Fruit fly (Drosophila melanogaster) whole organism, embryonic: Measurements from ENCODE around the gene fred.

ENCODE experiments used
- Ada2b ChIP-seq: fragments of 200-800 bp; sonication (Bioruptor generic); IDR thresholded peaks from 2 replicates; pipeline ENCODE4 v1.3.6; 2022; ENCODE audit warnings: missing biosample characterization, missing genetic modification characterization
- Atf-2 ChIP-seq: fragments of 200-800 bp; sonication (Bioruptor generic); optimal IDR thresholded peaks from 2 replicates; lab custom pipeline; 2016; ENCODE audit warnings: missing biosample characterization, missing genetic modification characterization
- CG10979 ChIP-seq: fragments of 200-800 bp; sonication (Bioruptor generic); optimal IDR thresholded peaks from 2 replicates; lab custom pipeline; 2018; ENCODE audit warnings: missing biosample characterization, mild to moderate bottlenecking, missing genetic modification characterization, moderate library complexity
- CG11093 ChIP-seq: fragments of 200-800 bp; sonication (Bioruptor generic); IDR thresholded peaks from 3 replicates; pipeline ENCODE4 v1.3.6; 2022; ENCODE audit warnings: missing biosample characterization, missing genetic modification characterization
- CG11504 ChIP-seq: fragments of 200-800 bp; sonication (Bioruptor generic); optimal IDR thresholded peaks from 3 replicates; lab custom pipeline; 2019; ENCODE audit warnings: missing biosample characterization, mild to moderate bottlenecking, missing genetic modification characterization, moderate library complexity
- CG12391 ChIP-seq: fragments of 200-800 bp; sonication (Bioruptor generic); optimal IDR thresholded peaks from 3 replicates; lab custom pipeline; 2018; ENCODE audit warnings: missing biosample characterization, mild to moderate bottlenecking, missing genetic modification characterization, moderate library complexity
- CG13123 ChIP-seq: fragments of 200-800 bp; sonication (Bioruptor generic); optimal IDR thresholded peaks from 2 replicates; lab custom pipeline; 2016; ENCODE audit warnings: missing biosample characterization, missing genetic modification characterization
- CG13424 ChIP-seq: fragments of 200-800 bp; sonication (Bioruptor generic); optimal IDR thresholded peaks from 2 replicates; lab custom pipeline; 2019; ENCODE audit warnings: missing biosample characterization, mild to moderate bottlenecking, missing genetic modification characterization, moderate library complexity
- CG14441 ChIP-seq: fragments of 200-800 bp; sonication (Bioruptor generic); IDR thresholded peaks from 2 replicates; pipeline ENCODE4 v1.3.6; 2022; ENCODE audit warnings: missing biosample characterization, missing genetic modification characterization
- CG14710 ChIP-seq: fragments of 200-800 bp; sonication (Bioruptor generic); optimal IDR thresholded peaks from 3 replicates; lab custom pipeline; 2019; ENCODE audit warnings: missing biosample characterization, mild to moderate bottlenecking, missing genetic modification characterization, moderate library complexity
- CG15269 ChIP-seq: fragments of 200-800 bp; sonication (Bioruptor generic); optimal IDR thresholded peaks from 2 replicates; lab custom pipeline; 2018; ENCODE audit warnings: missing biosample characterization, mild to moderate bottlenecking, missing genetic modification characterization, moderate library complexity
- CG15696 ChIP-seq: fragments of 200-800 bp; sonication (Bioruptor generic); optimal IDR thresholded peaks from 2 replicates; lab custom pipeline; 2019; ENCODE audit warnings: missing biosample characterization, mild to moderate bottlenecking, missing genetic modification characterization, moderate library complexity
- CG17912 ChIP-seq: fragments of 200-800 bp; sonication (Bioruptor generic); optimal IDR thresholded peaks from 2 replicates; lab custom pipeline; 2018; ENCODE audit warnings: missing biosample characterization, mild to moderate bottlenecking, missing genetic modification characterization
- CG1792 ChIP-seq: fragments of 200-800 bp; sonication (Bioruptor generic); optimal IDR thresholded peaks from 2 replicates; lab custom pipeline; 2016; ENCODE audit warnings: missing biosample characterization, missing genetic modification characterization
- CG18262 ChIP-seq: fragments of 200-800 bp; optimal IDR thresholded peaks from 3 replicates; lab custom pipeline; 2019; ENCODE audit warnings: missing biosample characterization, mild to moderate bottlenecking, missing genetic modification characterization, moderate library complexity
- CG31441 ChIP-seq: fragments of 200-800 bp; sonication (Bioruptor generic); IDR thresholded peaks from 2 replicates; pipeline ENCODE4 v1.3.6; 2022; ENCODE audit warnings: missing biosample characterization, missing genetic modification characterization
- CG33557 ChIP-seq: fragments of 200-800 bp; sonication (Bioruptor generic); optimal IDR thresholded peaks from 2 replicates; lab custom pipeline; 2019; ENCODE audit warnings: missing biosample characterization, mild to moderate bottlenecking, missing genetic modification characterization, moderate library complexity
- CG34422 ChIP-seq: fragments of 200-800 bp; sonication (Bioruptor generic); IDR thresholded peaks from 3 replicates; pipeline ENCODE4 v1.3.6; 2022; ENCODE audit warnings: missing biosample characterization, missing genetic modification characterization
- CG4282 ChIP-seq: fragments of 200-800 bp; sonication (Bioruptor generic); optimal IDR thresholded peaks from 2 replicates; lab custom pipeline; 2016; ENCODE audit warnings: missing biosample characterization, missing genetic modification characterization
- CG4424 ChIP-seq: fragments of 200-800 bp; sonication (Bioruptor generic); optimal IDR thresholded peaks from 3 replicates; lab custom pipeline; 2016; ENCODE audit warnings: missing biosample characterization, missing genetic modification characterization
- CG6689 ChIP-seq: fragments of 200-800 bp; sonication (Bioruptor generic); IDR thresholded peaks from 2 replicates; pipeline ENCODE4 v1.3.6; 2022; ENCODE audit warnings: missing biosample characterization, missing genetic modification characterization
- CG8359 ChIP-seq: fragments of 200-800 bp; sonication (Bioruptor generic); optimal IDR thresholded peaks from 2 replicates; lab custom pipeline; 2017; ENCODE audit warnings: missing biosample characterization, mild to moderate bottlenecking, missing genetic modification characterization, borderline replicate concordance
- CoRest ChIP-seq: fragments of 200-800 bp; sonication (Bioruptor generic); optimal IDR thresholded peaks from 3 replicates; lab custom pipeline; 2018; ENCODE audit warnings: missing biosample characterization, mild to moderate bottlenecking, missing genetic modification characterization, moderate library complexity
- Dbx ChIP-seq: fragments of 200-800 bp; sonication (Bioruptor generic); IDR thresholded peaks from 3 replicates; pipeline ENCODE4 v1.3.6; 2022; ENCODE audit warnings: missing biosample characterization, missing genetic modification characterization
- Ets65A ChIP-seq: fragments of 200-800 bp; sonication (Bioruptor generic); peaks from one replicate; lab custom pipeline; 2016; ENCODE audit warnings: missing biosample characterization, missing genetic modification characterization
- HLH3B ChIP-seq: fragments of 200-800 bp; sonication (Bioruptor generic); IDR thresholded peaks from 2 replicates; pipeline ENCODE4 v1.3.6; 2022; ENCODE audit warnings: missing biosample characterization, missing genetic modification characterization
- MTF-1 ChIP-seq: fragments of 200-800 bp; sonication (Bioruptor generic); optimal IDR thresholded peaks from 2 replicates; lab custom pipeline; 2018; ENCODE audit warnings: missing biosample characterization, mild to moderate bottlenecking, missing genetic modification characterization, borderline replicate concordance
- Med ChIP-seq: fragments of 200-800 bp; sonication (Bioruptor generic); peaks from one replicate; lab custom pipeline; 2016; ENCODE audit warnings: missing biosample characterization, missing genetic modification characterization, mild to moderate bottlenecking, inconsistent platforms, moderate library complexity
- Myb ChIP-seq: fragments of 200-800 bp; sonication (Bioruptor generic); optimal IDR thresholded peaks from 2 replicates; lab custom pipeline; 2016; ENCODE audit warnings: missing biosample characterization, missing genetic modification characterization
- NfI ChIP-seq: fragments of 200-800 bp; sonication (Bioruptor generic); optimal IDR thresholded peaks from 3 replicates; lab custom pipeline; 2018; ENCODE audit warnings: missing biosample characterization, mild to moderate bottlenecking, missing genetic modification characterization, moderate library complexity
- Ptx1 ChIP-seq: fragments of 200-800 bp; sonication (Bioruptor generic); IDR thresholded peaks from 2 replicates; pipeline ENCODE4 v1.3.6; 2022; ENCODE audit warnings: missing biosample characterization, missing genetic modification characterization
- Xrp1 ChIP-seq: fragments of 200-800 bp; sonication (Bioruptor generic); IDR thresholded peaks from 2 replicates; pipeline ENCODE4 v1.3.6; 2022; ENCODE audit warnings: missing biosample characterization, missing genetic modification characterization
- ara ChIP-seq: fragments of 200-800 bp; sonication (Bioruptor generic); IDR thresholded peaks from 2 replicates; pipeline ENCODE4 v1.3.6; 2022; ENCODE audit warnings: missing biosample characterization, missing genetic modification characterization
- bigmax ChIP-seq: fragments of 200-800 bp; sonication (Bioruptor generic); optimal IDR thresholded peaks from 2 replicates; lab custom pipeline; 2018; ENCODE audit warnings: missing biosample characterization, mild to moderate bottlenecking, missing genetic modification characterization
- bsh ChIP-seq, 2 experiments: fragments of 200-800 bp; sonication (Bioruptor generic); optimal IDR thresholded peaks; 2 replicates each; lab custom pipeline; 2017 to 2018; ENCODE audit warnings: mild to moderate bottlenecking in 2 of 2, missing biosample characterization in 2 of 2, missing genetic modification characterization in 2 of 2, moderate library complexity in 1 of 2
- chif ChIP-seq, 2 experiments: fragments of 200-800 bp; sonication (Bioruptor generic); optimal IDR thresholded peaks; 3 replicates each; lab custom pipeline; 2016; ENCODE audit warnings: missing biosample characterization in 2 of 2, missing genetic modification characterization in 2 of 2
- dati ChIP-seq: fragments of 200-800 bp; sonication (Bioruptor generic); IDR thresholded peaks from 2 replicates; pipeline ENCODE4 v1.3.6; 2022; ENCODE audit warnings: missing biosample characterization, missing genetic modification characterization
- fd96Cb ChIP-seq: fragments of 200-800 bp; sonication (Bioruptor generic); optimal IDR thresholded peaks from 2 replicates; lab custom pipeline; 2018; ENCODE audit warnings: missing biosample characterization, mild to moderate bottlenecking, missing genetic modification characterization, moderate library complexity
- grau ChIP-seq: fragments of 200-800 bp; optimal IDR thresholded peaks from 3 replicates; lab custom pipeline; 2019; ENCODE audit warnings: missing biosample characterization, mild to moderate bottlenecking, missing genetic modification characterization, moderate library complexity
- lbe ChIP-seq: fragments of 200-800 bp; sonication (Bioruptor generic); optimal IDR thresholded peaks from 2 replicates; lab custom pipeline; 2016; ENCODE audit warnings: missing biosample characterization, mild to moderate bottlenecking, missing genetic modification characterization
- nmo ChIP-seq: fragments of 200-800 bp; sonication (Bioruptor generic); optimal IDR thresholded peaks from 2 replicates; lab custom pipeline; 2018; ENCODE audit warnings: missing biosample characterization, mild to moderate bottlenecking, missing genetic modification characterization, moderate library complexity
- repo ChIP-seq: fragments of 200-800 bp; sonication (Bioruptor generic); optimal IDR thresholded peaks from 2 replicates; lab custom pipeline; 2016; ENCODE audit warnings: missing biosample characterization, missing genetic modification characterization
- scrt ChIP-seq: fragments of 200-800 bp; sonication (Bioruptor generic); optimal IDR thresholded peaks from 2 replicates; lab custom pipeline; 2018; ENCODE audit warnings: missing biosample characterization, mild to moderate bottlenecking, missing genetic modification characterization, moderate library complexity
- sens ChIP-seq: fragments of 200-800 bp; sonication (Bioruptor generic); peaks from one replicate; lab custom pipeline; 2016; ENCODE audit warnings: missing biosample characterization, missing genetic modification characterization
- slp2 ChIP-seq: fragments of 200-800 bp; sonication (Bioruptor generic); optimal IDR thresholded peaks from 2 replicates; lab custom pipeline; 2016; ENCODE audit warnings: missing biosample characterization, missing genetic modification characterization
- tin ChIP-seq: fragments of 200-800 bp; sonication (Bioruptor generic); optimal IDR thresholded peaks from 3 replicates; lab custom pipeline; 2016; ENCODE audit warnings: missing biosample characterization, missing genetic modification characterization
- ttk ChIP-seq: fragments of 200-800 bp; sonication (Bioruptor generic); IDR thresholded peaks from 2 replicates; pipeline ENCODE4 v2.1.2; 2022; ENCODE audit warnings: missing biosample characterization, missing genetic modification characterization
- vvl ChIP-seq: fragments of 200-800 bp; sonication (Bioruptor generic); IDR thresholded peaks from 2 replicates; pipeline ENCODE4 v1.3.6; 2022; ENCODE audit warnings: missing biosample characterization, missing genetic modification characterization
- zen ChIP-seq: fragments of 200-800 bp; sonication (Bioruptor generic); optimal IDR thresholded peaks from 3 replicates; lab custom pipeline; 2018; ENCODE audit warnings: missing biosample characterization, mild to moderate bottlenecking, missing genetic modification characterization, moderate library complexity
- zf30C ChIP-seq: fragments of 200-800 bp; sonication (Bioruptor generic); optimal IDR thresholded peaks from 3 replicates; lab custom pipeline; 2018; ENCODE audit warnings: missing biosample characterization, mild to moderate bottlenecking, missing genetic modification characterization

The fred gene

dm6 chr2L:3853507-3854030, 137.9 kb downstream of the fred start:
- TF ChIP-seq CG13424 (peak; percentile 2), NfI (GFP tag; lab: Kevin White, UChicago) (no peak), CG12391 (peak; percentile 4), chif (GFP tag; optimal IDR thresholded peaks at IDR 0.05; lab: Kevin White, UChicago) (peak in 1 of 2 experiments; percentile 4), Ets65A (GFP tag; lab: Kevin White, UChicago) (peak; percentile 88), dati (GFP tag; lab: Robert Waterston, UW) (no peak), Ptx1 (GFP tag; lab: Robert Waterston, UW) (0 out of 2 replicates have a peak, but pooled peaks have one; percentile 14), zen (peak; percentile 44), CG11504 (tag; lab: Kevin White, UChicago) (peak; percentile 20), vvl (GFP tag; lab: Robert Waterston, UW) (peak; percentile 41; the same call in 1 of the 2 replicates), CG31441 (GFP tag; lab: Robert Waterston, UW) (peak; percentile 31; the same call in 1 of the 2 replicates), CG13123 (GFP tag; lab: Kevin White, UChicago) (no peak), CG33557 (GFP tag; lab: Kevin White, UChicago) (peak; percentile 14), CG14441 (GFP tag; lab: Robert Waterston, UW) (no peak), scrt (GFP tag; lab: Kevin White, UChicago) (no peak), CG1792 (GFP tag; lab: Kevin White, UChicago) (no peak), MTF-1 (GFP tag; lab: Kevin White, UChicago) (no peak), fd96Cb (tag; lab: Kevin White, UChicago) (peak; percentile 5), CG8359 (GFP tag; lab: Kevin White, UChicago) (no peak), CG17912 (GFP tag; lab: Kevin White, UChicago) (no peak), sens (GFP tag; lab: Kevin White, UChicago) (peak; percentile 73), Myb (GFP tag; lab: Kevin White, UChicago) (no peak), slp2 (no peak), Xrp1 (0 out of 2 replicates have a peak, but pooled peaks have one; percentile 61), CG18262 (tag; lab: Kevin White, UChicago) (peak; percentile 36), repo (GFP tag; lab: Kevin White, UChicago) (no peak), CG15696 (tag; lab: Kevin White, UChicago) (peak; percentile 70), CG14710 (tag; lab: Kevin White, UChicago) (peak; percentile 30), CG15269 (tag; lab: Kevin White, UChicago) (no peak), CG34422 (GFP tag; lab: Robert Waterston, UW) (no peak), CoRest (tag; lab: Kevin White, UChicago) (peak; percentile 2), CG11093 (GFP tag; lab: Robert Waterston, UW) (no peak), bigmax (no peak), zf30C (GFP tag; lab: Kevin White, UChicago) (peak; percentile 13), grau (no peak), CG6689 (GFP tag; lab: Robert Waterston, UW) (0 out of 2 replicates have a peak, but pooled peaks have one; percentile 27), Dbx (GFP tag; lab: Robert Waterston, UW) (no peak), bsh (GFP tag; optimal IDR thresholded peaks at IDR 0.05; lab: Kevin White, UChicago) (peak in 1 of 2 experiments; percentile 9), tin (GFP tag; lab: Kevin White, UChicago) (peak; percentile 18), ara (peak; percentile 26; the same call in 1 of the 2 replicates), Med (GFP tag; lab: Kevin White, UChicago) (peak; percentile 25), nmo (GFP tag; lab: Kevin White, UChicago) (peak; percentile 22), lbe (GFP tag; lab: Kevin White, UChicago) (no peak), CG4282 (no peak), ttk (GFP tag; lab: Robert Waterston, UW) (no peak), CG10979 (tag; lab: Kevin White, UChicago) (peak; percentile 44), HLH3B (GFP tag; lab: Robert Waterston, UW) (0 out of 2 replicates have a peak, but pooled peaks have one; percentile 5), Atf-2 (no peak), CG4424 (GFP tag; lab: Kevin White, UChicago) (peak; percentile 20), Ada2b (GFP tag; lab: Robert Waterston, UW) (no peak)
